Worm (Caenorhabditis elegans) whole organism, young adult: Measurements from ENCODE around the gene srt-19.
"Not testable (repeated sequence)": the region's sequence is repeated elsewhere in the genome, so short reads cannot be mapped to it uniquely, and the experiment has no call there.

Experiments
- B0336.3 ChIP-seq: fragments of 200-800 bp; sonication (Bioruptor generic); IDR thresholded peaks from 2 replicates; pipeline ENCODE4 v1.3.6; 2022; ENCODE audit warnings: missing genetic modification characterization, missing compliant biosample characterization
- C17E4.6 ChIP-seq: fragments of 200-800 bp; sonication (Bioruptor generic); IDR thresholded peaks from 2 replicates; pipeline ENCODE4 v1.3.6; 2022; ENCODE audit warnings: missing genetic modification reagents, missing genetic modification characterization, missing compliant biosample characterization
- D2030.7 ChIP-seq: fragments of 200-800 bp; sonication (Bioruptor generic); IDR thresholded peaks from 2 replicates; pipeline ENCODE4 v1.3.6; 2022; ENCODE audit warnings: missing genetic modification reagents, missing genetic modification characterization, missing compliant biosample characterization
- F22D6.2 ChIP-seq: sonication (generic microtip); optimal IDR thresholded peaks from 2 replicates; lab custom pipeline; 2016; ENCODE audit warnings: mild to moderate bottlenecking, missing genetic modification characterization, missing compliant biosample characterization
- F37B4.10 ChIP-seq: fragments of 200-800 bp; sonication (Bioruptor generic); IDR thresholded peaks from 2 replicates; pipeline ENCODE4 v1.3.6; 2022; ENCODE audit warnings: missing genetic modification characterization, missing compliant biosample characterization
- F57A8.1 ChIP-seq: fragments of 200-800 bp; sonication (Bioruptor generic); optimal IDR thresholded peaks from 2 replicates; lab custom pipeline; 2018; ENCODE audit warnings: mild to moderate bottlenecking, missing genetic modification characterization, moderate library complexity, missing compliant biosample characterization
- K12H6.12 ChIP-seq: fragments of 200-800 bp; sonication (Bioruptor generic); optimal IDR thresholded peaks from 2 replicates; lab custom pipeline; 2018; ENCODE audit warnings: mild to moderate bottlenecking, missing genetic modification characterization, missing compliant biosample characterization
- Y53G8AR.9 ChIP-seq: fragments of 200-800 bp; sonication (Bioruptor generic); conservative IDR thresholded peaks from 2 replicates; pipeline ENCODE4 v1.3.6; 2022; ENCODE audit warnings: missing genetic modification reagents, missing genetic modification characterization, missing compliant biosample characterization
- Y67H2A.10 ChIP-seq: fragments of 200-800 bp; sonication (Bioruptor generic); conservative IDR thresholded peaks from 2 replicates; pipeline ENCODE4 v1.3.6; 2022; ENCODE audit warnings: missing genetic modification reagents, missing genetic modification characterization, missing compliant biosample characterization
- Y79H2A.3 ChIP-seq: fragments of 200-800 bp; sonication (Bioruptor generic); conservative IDR thresholded peaks from 2 replicates; pipeline ENCODE4 v1.3.6; 2022; ENCODE audit warnings: missing genetic modification reagents, missing genetic modification characterization, missing compliant biosample characterization
- ZK185.1 ChIP-seq: sonication (generic microtip); optimal IDR thresholded peaks from 2 replicates; lab custom pipeline; 2016; ENCODE audit warnings: mild to moderate bottlenecking, missing genetic modification characterization, missing compliant biosample characterization; ENCODE audit not compliant: poor library complexity, severe bottlenecking
- atf-7 ChIP-seq: sonication (generic microtip); optimal IDR thresholded peaks from 2 replicates; lab custom pipeline; 2017; ENCODE audit warnings: mild to moderate bottlenecking, missing genetic modification characterization, missing compliant biosample characterization
- attf-3 ChIP-seq: fragments of 200-800 bp; sonication (Bioruptor generic); conservative IDR thresholded peaks from 2 replicates; pipeline ENCODE4 v1.3.6; 2022; ENCODE audit warnings: missing genetic modification reagents, missing genetic modification characterization, missing compliant biosample characterization
- bed-1 ChIP-seq: fragments of 200-800 bp; sonication (Bioruptor generic); IDR thresholded peaks from 2 replicates; pipeline ENCODE4 v1.3.6; 2022; ENCODE audit warnings: missing genetic modification reagents, missing genetic modification characterization, missing compliant biosample characterization
- ceh-27 ChIP-seq: fragments of 200-800 bp; sonication (Bioruptor generic); optimal IDR thresholded peaks from 2 replicates; lab custom pipeline; 2018; ENCODE audit warnings: mild to moderate bottlenecking, missing genetic modification characterization, moderate library complexity, missing compliant biosample characterization
- ceh-40 ChIP-seq: fragments of 200-800 bp; sonication (Bioruptor generic); IDR thresholded peaks from 2 replicates; pipeline ENCODE4 v1.3.6; 2022; ENCODE audit warnings: missing genetic modification characterization, missing compliant biosample characterization
- ceh-58 ChIP-seq: fragments of 200-800 bp; sonication (Bioruptor generic); IDR thresholded peaks from 2 replicates; pipeline ENCODE4 v1.3.6; 2022; ENCODE audit warnings: missing genetic modification characterization, missing compliant biosample characterization
- ceh-79 ChIP-seq: sonication (generic microtip); optimal IDR thresholded peaks from 2 replicates; lab custom pipeline; 2017; ENCODE audit warnings: mild to moderate bottlenecking, missing genetic modification characterization, missing compliant biosample characterization
- chd-7 ChIP-seq: sonication (generic microtip); optimal IDR thresholded peaks from 2 replicates; lab custom pipeline; 2016; ENCODE audit warnings: mild to moderate bottlenecking, missing genetic modification characterization, moderate library complexity, missing compliant biosample characterization
- die-1 ChIP-seq: sonication (generic microtip); optimal IDR thresholded peaks from 2 replicates; lab custom pipeline; 2016; ENCODE audit warnings: missing genotype, mild to moderate bottlenecking, missing genetic modification characterization, missing compliant biosample characterization
- dox-1 ChIP-seq: fragments of 200-800 bp; sonication (Bioruptor generic); IDR thresholded peaks from 2 replicates; pipeline ENCODE4 v1.3.6; 2022; ENCODE audit warnings: missing genetic modification reagents, missing genetic modification characterization, missing compliant biosample characterization
- egl-44 ChIP-seq: fragments of 200-800 bp; sonication (Bioruptor generic); IDR thresholded peaks from 2 replicates; pipeline ENCODE4 v1.3.6; 2022; ENCODE audit warnings: missing genetic modification reagents, missing genetic modification characterization, missing compliant biosample characterization
- egrh-3 ChIP-seq: fragments of 200-800 bp; sonication (Bioruptor generic); IDR thresholded peaks from 2 replicates; pipeline ENCODE4 v1.3.6; 2022; ENCODE audit warnings: missing genetic modification reagents, missing genetic modification characterization, missing compliant biosample characterization
- ets-4 ChIP-seq: fragments of 200-800 bp; sonication (Bioruptor generic); optimal IDR thresholded peaks from 2 replicates; lab custom pipeline; 2018; ENCODE audit warnings: mild to moderate bottlenecking, missing genetic modification characterization, missing compliant biosample characterization
- lag-1 ChIP-seq: fragments of 200-800 bp; sonication (Bioruptor generic); IDR thresholded peaks from 2 replicates; pipeline ENCODE4 v1.3.6; 2022; ENCODE audit warnings: missing genetic modification reagents, missing genetic modification characterization, missing compliant biosample characterization
- let-526 ChIP-seq: fragments of 200-800 bp; sonication (Bioruptor generic); IDR thresholded peaks from 2 replicates; pipeline ENCODE4 v1.3.6; 2022; ENCODE audit warnings: missing genetic modification reagents, missing genetic modification characterization, missing compliant biosample characterization
- let-607 ChIP-seq, 2 experiments: fragments of 200-800 bp in 1 of 2; sonication (Bioruptor generic) in 1 of 2; sonication (generic microtip) in 1 of 2; optimal IDR thresholded peaks; 2 replicates each; lab custom pipeline; 2016 to 2018; ENCODE audit warnings: mild to moderate bottlenecking in 2 of 2, missing compliant biosample characterization in 2 of 2, missing genetic modification characterization in 2 of 2, moderate library complexity in 2 of 2, missing genotype in 1 of 2
- lin-40 ChIP-seq: sonication (generic microtip); optimal IDR thresholded peaks from 2 replicates; lab custom pipeline; 2016; ENCODE audit warnings: missing genetic modification characterization, mild to moderate bottlenecking, missing compliant biosample characterization, missing genotype, missing genetic modification reagents
- lir-1 ChIP-seq: fragments of 200-800 bp; sonication (Bioruptor generic); conservative IDR thresholded peaks from 2 replicates; pipeline ENCODE4 v1.3.6; 2022; ENCODE audit warnings: missing genetic modification reagents, missing genetic modification characterization, missing compliant biosample characterization
- madf-10 ChIP-seq: sonication (generic microtip); optimal IDR thresholded peaks from 2 replicates; lab custom pipeline; 2016; ENCODE audit warnings: mild to moderate bottlenecking, missing genetic modification characterization, missing compliant biosample characterization
- madf-3 ChIP-seq: fragments of 200-800 bp; sonication (Bioruptor generic); IDR thresholded peaks from 2 replicates; pipeline ENCODE4 v1.3.6; 2022; ENCODE audit warnings: missing genetic modification reagents, missing genetic modification characterization, missing compliant biosample characterization
- madf-6 ChIP-seq: fragments of 200-800 bp; sonication (Bioruptor generic); IDR thresholded peaks from 2 replicates; pipeline ENCODE4 v1.3.6; 2022; ENCODE audit warnings: missing genetic modification reagents, missing genetic modification characterization, missing compliant biosample characterization
- mel-28 ChIP-seq: sonication (generic microtip); optimal IDR thresholded peaks from 2 replicates; lab custom pipeline; 2016; ENCODE audit warnings: borderline replicate concordance, mild to moderate bottlenecking, missing genetic modification characterization, missing compliant biosample characterization
- nfya-2 ChIP-seq: fragments of 200-800 bp; sonication (Bioruptor generic); IDR thresholded peaks from 2 replicates; pipeline ENCODE4 v1.3.6; 2022; ENCODE audit warnings: missing genetic modification reagents, missing genetic modification characterization, missing compliant biosample characterization
- nfyb-1 ChIP-seq: fragments of 200-800 bp; sonication (Bioruptor generic); IDR thresholded peaks from 2 replicates; pipeline ENCODE4 v1.3.6; 2022; ENCODE audit warnings: missing genetic modification reagents, missing genetic modification characterization, missing compliant biosample characterization
- nhr-90 ChIP-seq: sonication (generic microtip); optimal IDR thresholded peaks from 2 replicates; lab custom pipeline; 2016; ENCODE audit warnings: missing genotype, mild to moderate bottlenecking, missing genetic modification characterization, missing compliant biosample characterization
- rcor-1 ChIP-seq: fragments of 200-800 bp; sonication (Bioruptor generic); IDR thresholded peaks from 2 replicates; pipeline ENCODE4 v1.3.6; 2022; ENCODE audit warnings: missing genetic modification reagents, missing genetic modification characterization, missing compliant biosample characterization
- rec-8 ChIP-seq, 2 experiments: sonication (generic microtip); optimal IDR thresholded peaks; 2 replicates each; lab custom pipeline; 2016; ENCODE audit warnings: mild to moderate bottlenecking in 2 of 2, missing genetic modification characterization in 2 of 2, missing genetic modification reagents in 2 of 2, missing genotype in 2 of 2, missing biosample characterization in 1 of 2, missing compliant biosample characterization in 1 of 2, moderate library complexity in 1 of 2
- repo-1 ChIP-seq: sonication (generic microtip); optimal IDR thresholded peaks from 2 replicates; lab custom pipeline; 2017; ENCODE audit warnings: mild to moderate bottlenecking, missing genetic modification characterization, missing compliant biosample characterization
- sea-2 ChIP-seq: fragments of 200-800 bp; sonication (Bioruptor generic); IDR thresholded peaks from 2 replicates; pipeline ENCODE4 v1.3.6; 2022; ENCODE audit warnings: missing genetic modification characterization, missing compliant biosample characterization
- snpc-1.3 ChIP-seq: sonication (generic microtip); optimal IDR thresholded peaks from 2 replicates; lab custom pipeline; 2017; ENCODE audit warnings: missing genetic modification characterization, mild to moderate bottlenecking, missing compliant biosample characterization, antibody characterized with exemption, moderate library complexity, missing genotype, missing genetic modification reagents; ENCODE audit not compliant: insufficient read depth
- somi-1 ChIP-seq: fragments of 200-800 bp; sonication (Bioruptor generic); optimal IDR thresholded peaks from 2 replicates; lab custom pipeline; 2018; ENCODE audit warnings: mild to moderate bottlenecking, missing genetic modification characterization, missing compliant biosample characterization
- xnd-1 ChIP-seq: sonication (generic microtip); optimal IDR thresholded peaks from 2 replicates; lab custom pipeline; 2016; ENCODE audit warnings: missing genotype, missing genetic modification reagents, missing genetic modification characterization, missing compliant biosample characterization
- ztf-3 ChIP-seq: fragments of 200-800 bp; sonication (Bioruptor generic); optimal IDR thresholded peaks from 2 replicates; lab custom pipeline; 2018; ENCODE audit warnings: mild to moderate bottlenecking, missing genetic modification characterization, missing compliant biosample characterization

Gene srt-19

ce11 chrV:4284737-4285136, at the start of gene srt-19:
Gene srt-19, plus strand, starts transcription at chrV:4285037.
- TF ChIP-seq ceh-79, die-1, madf-3: not testable (repeated sequence)

ce11 chrV:4236118-4236517, 48.7 kb upstream of the srt-19 start, which contains the start of gene nlp-13:
Gene nlp-13, plus strand, starts transcription at chrV:4236418.
- no peak for TF ChIP-seq lin-40
- no peak for TF ChIP-seq let-607 (tag; optimal IDR thresholded peaks at IDR 0.05; lab: Kevin White, UChicago)
- TF ChIP-seq dox-1 = no peak
- TF ChIP-seq madf-6 = no peak
- no peak for TF ChIP-seq B0336.3 (GFP tag; lab: Robert Waterston, UW)
- no peak for TF ChIP-seq bed-1 (GFP tag; lab: Robert Waterston, UW)
- no peak for TF ChIP-seq sea-2
- no peak for TF ChIP-seq Y67H2A.10 (GFP tag; lab: Robert Waterston, UW)
- no peak for TF ChIP-seq ZK185.1 (tag; lab: Kevin White, UChicago)
- TF ChIP-seq rec-8 (tag; optimal IDR thresholded peaks at IDR 0.05; lab: Kevin White, UChicago) = no peak
- no peak for TF ChIP-seq somi-1
- TF ChIP-seq nfya-2 (GFP tag; lab: Robert Waterston, UW) = no peak
- no peak for TF ChIP-seq egrh-3 (GFP tag; lab: Robert Waterston, UW)
- no peak for TF ChIP-seq ceh-27
- no peak for TF ChIP-seq ceh-40
- no peak for TF ChIP-seq lag-1
- TF ChIP-seq repo-1 = no peak
- TF ChIP-seq madf-10 (tag; lab: Kevin White, UChicago) = no peak
- no peak for TF ChIP-seq Y53G8AR.9 (GFP tag; lab: Robert Waterston, UW)

ce11 chrV:4240292-4240691, 44.5 kb upstream of the srt-19 start, which contains the start of gene srh-204:
Gene srh-204, minus strand, starts transcription at chrV:4240392.
- TF ChIP-seq nfya-2 (GFP tag; lab: Robert Waterston, UW) (no peak), F22D6.2 (tag; lab: Kevin White, UChicago) (no peak), attf-3 (GFP tag; lab: Robert Waterston, UW) (no peak), snpc-1.3 (tag; lab: Kevin White, UChicago) (no peak), rcor-1 (GFP tag; lab: Robert Waterston, UW) (no peak), Y79H2A.3 (no peak), ztf-3 (GFP tag; lab: Kevin White, UChicago) (no peak), nfyb-1 (GFP tag; lab: Robert Waterston, UW) (no peak), let-607 (tag; optimal IDR thresholded peaks at IDR 0.05; lab: Kevin White, UChicago) (no peak), K12H6.12 (tag; lab: Kevin White, UChicago) (no peak), madf-10 (tag; lab: Kevin White, UChicago) (no peak), let-526 (GFP tag; lab: Robert Waterston, UW) (no peak), dox-1 (no peak), sea-2 (no peak), C17E4.6 (GFP tag; lab: Robert Waterston, UW) (no peak), egl-44 (no peak), xnd-1 (no peak)

ce11 chrV:4241555-4241954, 43.3 kb upstream of the srt-19 start:
- TF ChIP-seq C17E4.6 (GFP tag; lab: Robert Waterston, UW) = no peak
- no peak for TF ChIP-seq lir-1 (GFP tag; lab: Robert Waterston, UW)
- TF ChIP-seq F57A8.1 (GFP tag; lab: Kevin White, UChicago) = no peak
- no peak for TF ChIP-seq F22D6.2 (tag; lab: Kevin White, UChicago)
- TF ChIP-seq rec-8 (tag; optimal IDR thresholded peaks at IDR 0.05; lab: Kevin White, UChicago) = no peak
- no peak for TF ChIP-seq D2030.7 (GFP tag; lab: Robert Waterston, UW)
- no peak for TF ChIP-seq chd-7 (tag; lab: Kevin White, UChicago)
- no peak for TF ChIP-seq let-526 (GFP tag; lab: Robert Waterston, UW)
- no peak for TF ChIP-seq ceh-27
- TF ChIP-seq nhr-90 (tag; lab: Kevin White, UChicago) = no peak
- no peak for TF ChIP-seq atf-7
- no peak for TF ChIP-seq ets-4 (GFP tag; lab: Kevin White, UChicago)
- TF ChIP-seq ceh-58 (GFP tag; lab: Robert Waterston, UW) = no peak
- TF ChIP-seq mel-28 = no peak
- TF ChIP-seq F37B4.10 (GFP tag; lab: Robert Waterston, UW) = no peak
- no peak for TF ChIP-seq ceh-79
